Fruit fly (Drosophila melanogaster) whole organism, embryonic: Measurements from ENCODE around the gene CG3651.

Experiments used
- Bdp1 ChIP-seq: fragments of 200-800 bp; sonication (Bioruptor generic); optimal IDR thresholded peaks from 3 replicates; lab custom pipeline; 2016; ENCODE audit warnings: missing biosample characterization, missing genetic modification characterization
- Bgb ChIP-seq: fragments of 200-800 bp; sonication (Bioruptor generic); IDR thresholded peaks from 2 replicates; pipeline ENCODE4 v1.3.6; 2022; ENCODE audit warnings: missing biosample characterization, missing genetic modification characterization; ENCODE audit not compliant: partially characterized antibody
- BtbVII ChIP-seq: fragments of 200-800 bp; sonication (Bioruptor generic); optimal IDR thresholded peaks from 3 replicates; lab custom pipeline; 2017; ENCODE audit warnings: missing biosample characterization, mild to moderate bottlenecking, missing genetic modification characterization
- CG10543 ChIP-seq: fragments of 200-800 bp; sonication (Bioruptor generic); optimal IDR thresholded peaks from 3 replicates; lab custom pipeline; 2017; ENCODE audit warnings: missing biosample characterization, mild to moderate bottlenecking, missing genetic modification characterization, moderate library complexity
- CG12104 ChIP-seq: fragments of 200-800 bp; sonication (Bioruptor generic); optimal IDR thresholded peaks from 3 replicates; lab custom pipeline; 2016; ENCODE audit warnings: missing biosample characterization, missing genetic modification characterization
- CG12659 ChIP-seq: fragments of 200-800 bp; sonication (Bioruptor generic); optimal IDR thresholded peaks from 3 replicates; lab custom pipeline; 2017; ENCODE audit warnings: mild to moderate bottlenecking, missing biosample characterization, missing genetic modification reagents, missing genetic modification characterization
- CG12769 ChIP-seq: fragments of 200-800 bp; sonication (Bioruptor generic); optimal IDR thresholded peaks from 2 replicates; lab custom pipeline; 2019; ENCODE audit warnings: missing biosample characterization, mild to moderate bottlenecking, missing genetic modification characterization, moderate library complexity
- CG14860 ChIP-seq: fragments of 200-800 bp; sonication (Bioruptor generic); IDR thresholded peaks from 3 replicates; pipeline ENCODE4 v1.3.6; 2022; ENCODE audit warnings: missing biosample characterization, missing genetic modification characterization; ENCODE audit not compliant: partially characterized antibody
- CG1529 ChIP-seq: fragments of 200-800 bp; sonication (Bioruptor generic); optimal IDR thresholded peaks from 3 replicates; lab custom pipeline; 2018; ENCODE audit warnings: missing biosample characterization, missing genetic modification characterization
- CG16813 ChIP-seq: fragments of 200-800 bp; sonication (Bioruptor generic); IDR thresholded peaks from 3 replicates; pipeline ENCODE4 v1.3.6; 2022; ENCODE audit warnings: missing biosample characterization, missing genetic modification characterization; ENCODE audit not compliant: partially characterized antibody
- CG17359 ChIP-seq: fragments of 200-800 bp; sonication (Bioruptor generic); optimal IDR thresholded peaks from 3 replicates; lab custom pipeline; 2018; ENCODE audit warnings: missing biosample characterization, mild to moderate bottlenecking, missing genetic modification characterization, moderate library complexity
- CG2889 ChIP-seq: fragments of 200-800 bp; sonication (Bioruptor generic); IDR thresholded peaks from 3 replicates; pipeline ENCODE4 v1.3.6; 2022; ENCODE audit warnings: missing biosample characterization, missing genetic modification characterization
- CG30403 ChIP-seq: fragments of 200-800 bp; sonication (Bioruptor generic); optimal IDR thresholded peaks from 3 replicates; lab custom pipeline; 2016; ENCODE audit warnings: missing biosample characterization, missing genetic modification characterization
- CG3281 ChIP-seq: fragments of 200-800 bp; sonication (Bioruptor generic); optimal IDR thresholded peaks from 3 replicates; lab custom pipeline; 2017; ENCODE audit warnings: missing biosample characterization, mild to moderate bottlenecking, missing genetic modification characterization
- CG3847 ChIP-seq: fragments of 200-800 bp; sonication (Bioruptor generic); IDR thresholded peaks from 2 replicates; pipeline ENCODE4 v1.3.6; 2022; ENCODE audit warnings: missing biosample characterization, missing genetic modification characterization
- CG6175 ChIP-seq: fragments of 200-800 bp; sonication (Bioruptor generic); IDR thresholded peaks from 3 replicates; pipeline ENCODE4 v1.3.6; 2022; ENCODE audit warnings: missing biosample characterization, missing genetic modification characterization
- CG6791 ChIP-seq: fragments of 200-800 bp; sonication (Bioruptor generic); IDR thresholded peaks from 3 replicates; pipeline ENCODE4 v1.3.6; 2022; ENCODE audit warnings: missing biosample characterization, missing genetic modification characterization; ENCODE audit not compliant: partially characterized antibody
- CG7963 ChIP-seq: fragments of 200-800 bp; sonication (Bioruptor generic); IDR thresholded peaks from 3 replicates; pipeline ENCODE4 v1.3.6; 2022; ENCODE audit warnings: missing biosample characterization, missing genetic modification characterization; ENCODE audit not compliant: partially characterized antibody
- D ChIP-seq, 2 experiments: fragments of 200-800 bp in 1 of 2; fragments of >200 bp in 1 of 2; sonication (Bioruptor generic) in 1 of 2; optimal IDR thresholded peaks; 2 replicates in 1 of 2; 3 replicates in 1 of 2; lab custom pipeline; 2017; ENCODE audit warnings: mild to moderate bottlenecking in 1 of 2, missing biosample characterization in 1 of 2, missing genetic modification characterization in 1 of 2, missing genetic modification reagents in 1 of 2
- Dll ChIP-seq: fragments of 200-800 bp; sonication (Bioruptor generic); IDR thresholded peaks from 4 replicates; pipeline ENCODE4 v1.3.6; 2022; ENCODE audit warnings: missing biosample characterization, missing genetic modification characterization; ENCODE audit not compliant: partially characterized antibody
- HLH4C ChIP-seq: fragments of 200-800 bp; sonication (Bioruptor generic); IDR thresholded peaks from 3 replicates; pipeline ENCODE4 v1.3.6; 2022; ENCODE audit warnings: missing biosample characterization, missing genetic modification characterization; ENCODE audit not compliant: partially characterized antibody
- Max ChIP-seq: fragments of 200-800 bp; sonication (Bioruptor generic); optimal IDR thresholded peaks from 2 replicates; lab custom pipeline; 2016; ENCODE audit warnings: missing biosample characterization, mild to moderate bottlenecking, missing genetic modification characterization
- Scr ChIP-seq: fragments of 200-800 bp; sonication (Bioruptor generic); IDR thresholded peaks from 2 replicates; pipeline ENCODE4 v1.3.6; 2022; ENCODE audit warnings: missing biosample characterization, missing genetic modification characterization; ENCODE audit not compliant: partially characterized antibody
- Sox102F ChIP-seq: fragments of 200-800 bp; sonication (Bioruptor generic); optimal IDR thresholded peaks from 2 replicates; lab custom pipeline; 2018; ENCODE audit warnings: missing biosample characterization, mild to moderate bottlenecking, missing genetic modification characterization, moderate library complexity
- ab ChIP-seq: fragments of 200-800 bp; sonication (Bioruptor generic); optimal IDR thresholded peaks from 2 replicates; lab custom pipeline; 2016; ENCODE audit warnings: missing biosample characterization, missing genetic modification characterization
- abd-A ChIP-seq: fragments of 200-800 bp; sonication (Bioruptor generic); optimal IDR thresholded peaks from 3 replicates; lab custom pipeline; 2019; ENCODE audit warnings: missing biosample characterization, mild to moderate bottlenecking, missing genetic modification characterization, moderate library complexity
- amos ChIP-seq: fragments of 200-800 bp; sonication (Bioruptor generic); IDR thresholded peaks from 2 replicates; pipeline ENCODE4 v1.3.6; 2022; ENCODE audit warnings: missing biosample characterization, missing genetic modification characterization; ENCODE audit not compliant: partially characterized antibody
- ara ChIP-seq: fragments of 200-800 bp; sonication (Bioruptor generic); IDR thresholded peaks from 2 replicates; pipeline ENCODE4 v1.3.6; 2022; ENCODE audit warnings: missing biosample characterization, missing genetic modification characterization
- chinmo ChIP-seq: fragments of 200-800 bp; sonication (Bioruptor generic); IDR thresholded peaks from 4 replicates; pipeline ENCODE4 v1.3.6; 2022; ENCODE audit warnings: missing biosample characterization, missing genetic modification characterization; ENCODE audit not compliant: partially characterized antibody
- croc ChIP-seq: fragments of 200-800 bp; sonication (Bioruptor generic); conservative IDR thresholded peaks from 3 replicates; pipeline ENCODE4 v1.3.6; 2022; ENCODE audit warnings: missing biosample characterization, missing genetic modification characterization
- ftz-f1 ChIP-seq: fragments of 200-800 bp; sonication (Bioruptor generic); optimal IDR thresholded peaks from 2 replicates; lab custom pipeline; 2016; ENCODE audit warnings: missing biosample characterization, missing genetic modification characterization
- grn ChIP-seq: fragments of 200-800 bp; sonication (Bioruptor generic); optimal IDR thresholded peaks from 3 replicates; lab custom pipeline; 2017; ENCODE audit warnings: missing biosample characterization, missing genetic modification characterization
- hb ChIP-seq: fragments of 200-800 bp; sonication (Bioruptor generic); IDR thresholded peaks from 3 replicates; pipeline ENCODE4 v1.3.6; 2022; ENCODE audit warnings: missing biosample characterization, missing genetic modification characterization; ENCODE audit not compliant: partially characterized antibody
- her ChIP-seq: fragments of 200-800 bp; sonication (Bioruptor generic); optimal IDR thresholded peaks from 2 replicates; lab custom pipeline; 2016; ENCODE audit warnings: missing biosample characterization, missing genetic modification characterization
- inv ChIP-seq: fragments of 200-800 bp; sonication (Bioruptor generic); IDR thresholded peaks from 2 replicates; pipeline ENCODE4 v1.3.6; 2022; ENCODE audit warnings: missing biosample characterization, missing genetic modification characterization; ENCODE audit not compliant: partially characterized antibody
- jing ChIP-seq: fragments of 200-800 bp; sonication (Bioruptor generic); optimal IDR thresholded peaks from 2 replicates; lab custom pipeline; 2018; ENCODE audit warnings: missing biosample characterization, mild to moderate bottlenecking, missing genetic modification characterization
- jumu ChIP-seq: fragments of 200-800 bp; sonication (Bioruptor generic); optimal IDR thresholded peaks from 3 replicates; lab custom pipeline; 2016; ENCODE audit warnings: missing biosample characterization, missing genetic modification characterization
- lmd ChIP-seq: fragments of 200-800 bp; sonication (Bioruptor generic); IDR thresholded peaks from 2 replicates; pipeline ENCODE4 v1.3.6; 2022; ENCODE audit warnings: missing biosample characterization, missing genetic modification characterization
- mld ChIP-seq: fragments of 200-800 bp; sonication (Bioruptor generic); IDR thresholded peaks from 3 replicates; pipeline ENCODE4 v1.3.6; 2022; ENCODE audit warnings: missing biosample characterization, missing genetic modification characterization; ENCODE audit not compliant: partially characterized antibody
- nerfin-2 ChIP-seq: fragments of 200-800 bp; sonication (Bioruptor generic); IDR thresholded peaks from 2 replicates; pipeline ENCODE4 v1.3.6; 2022; ENCODE audit warnings: missing biosample characterization, missing genetic modification characterization; ENCODE audit not compliant: partially characterized antibody
- trem ChIP-seq: fragments of 200-800 bp; optimal IDR thresholded peaks from 3 replicates; lab custom pipeline; 2019; ENCODE audit warnings: missing biosample characterization, mild to moderate bottlenecking, missing genetic modification characterization, moderate library complexity
- vfl ChIP-seq: fragments of 200-800 bp; sonication (Bioruptor generic); optimal IDR thresholded peaks from 2 replicates; lab custom pipeline; 2016; ENCODE audit warnings: missing biosample characterization, missing genetic modification characterization
- vnd ChIP-seq: fragments of 200-800 bp; sonication (Bioruptor generic); IDR thresholded peaks from 3 replicates; pipeline ENCODE4 v1.3.6; 2022; ENCODE audit warnings: missing biosample characterization, missing genetic modification characterization; ENCODE audit not compliant: partially characterized antibody
- zf30C ChIP-seq: fragments of 200-800 bp; sonication (Bioruptor generic); optimal IDR thresholded peaks from 3 replicates; lab custom pipeline; 2018; ENCODE audit warnings: missing biosample characterization, mild to moderate bottlenecking, missing genetic modification characterization
- zfh1 ChIP-seq: fragments of 200-800 bp; sonication (Bioruptor generic); IDR thresholded peaks from 3 replicates; pipeline ENCODE4 v1.3.6; 2022; ENCODE audit warnings: missing biosample characterization, missing genetic modification characterization

The CG3651 gene

DNA sequence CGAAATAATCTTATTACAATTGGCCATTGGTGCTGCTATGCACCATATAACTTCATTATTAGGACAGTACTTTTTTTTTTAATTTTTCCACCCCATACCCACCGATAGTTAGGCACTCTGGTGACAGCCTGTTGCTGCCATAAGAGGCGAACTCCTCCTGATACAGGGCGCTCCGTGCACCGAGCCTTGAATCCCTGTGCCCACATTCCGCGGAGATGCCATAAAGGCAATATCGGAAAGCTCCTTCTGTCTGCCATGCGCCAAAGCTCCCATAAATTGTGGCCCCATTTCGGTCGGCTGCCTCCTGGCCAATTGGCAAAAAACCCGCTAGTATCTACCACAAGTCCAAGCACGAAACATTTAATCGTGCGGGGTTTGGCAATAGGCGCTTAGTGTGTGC lies 32.1 kb downstream of the CG3651 start (continued):
- 0 out of 4 replicates have a peak, but pooled peaks have one; percentile 25 for TF ChIP-seq chinmo (GFP tag; lab: Robert Waterston, UW)

DNA sequence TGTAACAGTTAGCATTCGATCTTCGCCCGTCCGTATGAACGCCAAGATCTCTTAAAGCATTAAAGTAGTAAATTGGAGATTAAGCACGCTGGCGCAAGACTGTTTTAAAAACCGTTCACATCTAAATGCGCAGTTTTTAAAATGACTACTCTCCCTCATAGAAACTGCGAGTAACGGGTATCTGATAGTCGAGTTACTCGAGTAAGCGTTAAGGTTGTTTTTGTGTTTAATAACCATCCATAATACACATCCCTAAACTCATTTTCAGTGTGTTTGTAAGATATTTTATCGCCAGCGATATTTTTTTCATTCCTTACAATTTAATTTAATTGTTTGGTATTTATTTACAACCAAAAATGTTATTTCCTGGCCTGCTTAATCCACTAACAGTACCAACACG lies 38.7 kb downstream of the CG3651 start:
- peak; percentile 46; the same call in 1 of the 2 replicates for TF ChIP-seq Scr
- TF ChIP-seq CG17359, result no peak
- peak; percentile 56; the same call in 2 of the 3 replicates for TF ChIP-seq CG6791
- TF ChIP-seq CG12659 (GFP tag; lab: Kevin White, UChicago), result no peak
- TF ChIP-seq trem (tag; lab: Kevin White, UChicago), result no peak
- no peak for TF ChIP-seq Max (GFP tag; lab: Kevin White, UChicago)
- TF ChIP-seq ab (GFP tag; lab: Kevin White, UChicago), result no peak
- peak; percentile 58; the same call in 2 of the 3 replicates for TF ChIP-seq CG14860 (GFP tag; lab: Robert Waterston, UW)
- TF ChIP-seq amos, result 0 out of 2 replicates have a peak, but pooled peaks have one; percentile 21
- no peak for TF ChIP-seq ara (GFP tag; lab: Robert Waterston, UW)
- peak; percentile 43; the same call in 1 of the 3 replicates for TF ChIP-seq vnd (GFP tag; lab: Robert Waterston, UW)
- peak; percentile 57; the same call in 1 of the 3 replicates for TF ChIP-seq hb (GFP tag; lab: Robert Waterston, UW)
- peak; percentile 80 for TF ChIP-seq nerfin-2 (GFP tag; lab: Robert Waterston, UW)
- TF ChIP-seq inv (GFP tag; lab: Robert Waterston, UW), result peak; percentile 37; the same call in 1 of the 2 replicates
- no peak for TF ChIP-seq ftz-f1 (GFP tag; lab: Kevin White, UChicago)
- TF ChIP-seq Bgb (GFP tag; lab: Robert Waterston, UW), result 0 out of 2 replicates have a peak, but pooled peaks have one; percentile 36
- peak; percentile 74 for TF ChIP-seq CG16813
- TF ChIP-seq CG7963 (GFP tag; lab: Robert Waterston, UW), result peak; percentile 62; the same call in 1 of the 3 replicates
- no peak for TF ChIP-seq Sox102F (GFP tag; lab: Kevin White, UChicago)
- peak; percentile 54; the same call in 1 of the 3 replicates for TF ChIP-seq mld (GFP tag; lab: Robert Waterston, UW)
- TF ChIP-seq Bdp1 (GFP tag; lab: Kevin White, UChicago), result no peak
- peak; percentile 50; the same call in 2 of the 3 replicates for TF ChIP-seq HLH4C
- no peak for TF ChIP-seq BtbVII
- TF ChIP-seq Dll (GFP tag; lab: Robert Waterston, UW), result 0 out of 4 replicates have a peak, but pooled peaks have one; percentile 22
- TF ChIP-seq her, result no peak

DNA sequence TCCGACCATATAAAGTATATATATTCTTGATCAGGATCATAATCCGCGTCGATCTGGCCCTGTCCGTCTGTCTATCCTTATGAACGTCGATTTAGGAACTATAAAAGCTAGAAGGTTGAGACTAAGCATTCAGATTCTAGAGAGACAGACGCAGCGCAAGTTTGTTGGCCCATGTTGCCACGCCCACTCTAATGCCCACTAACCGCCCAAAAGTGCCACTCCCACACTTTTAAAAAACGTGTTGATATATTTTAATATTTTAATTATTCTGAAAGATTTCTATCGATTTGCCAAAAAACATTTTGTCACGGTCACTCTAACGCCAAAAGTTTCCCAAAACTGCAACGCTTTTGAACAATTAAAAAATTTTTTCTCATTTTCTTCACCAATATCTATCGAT lies 42.2 kb downstream of the CG3651 start:
- TF ChIP-seq CG1529 (GFP tag; lab: Kevin White, UChicago) (no peak), CG12769 (tag; lab: Kevin White, UChicago) (no peak), grn (GFP tag; lab: Kevin White, UChicago) (no peak), vfl (no peak), jumu (GFP tag; lab: Kevin White, UChicago) (no peak), zf30C (no peak)
- TF ChIP-seq, all 482 proteins: peak for 0

DNA sequence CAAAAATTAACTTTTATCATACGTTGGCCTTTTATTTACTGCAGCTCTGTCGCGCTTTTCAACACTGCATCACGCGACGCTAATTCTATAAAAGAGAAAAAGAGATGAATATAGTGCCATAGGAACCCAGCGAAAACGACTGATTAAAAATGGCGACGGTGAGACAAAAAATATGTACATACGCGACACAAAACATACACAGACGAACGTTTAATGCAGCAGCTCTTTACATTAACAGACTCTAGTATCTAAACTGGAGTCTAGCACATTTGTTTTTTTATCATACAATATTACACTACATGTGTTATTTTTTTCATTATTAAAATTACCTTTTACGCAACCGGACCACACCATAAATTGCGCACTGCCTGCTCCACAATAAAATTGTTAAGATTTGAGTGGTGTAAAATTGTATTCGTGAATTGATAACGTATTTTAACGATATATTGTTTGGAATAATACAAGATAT lies 47.5 kb downstream of the CG3651 start:
- TF ChIP-seq D (optimal IDR thresholded peaks at IDR 0.05; lab: Kevin White, UChicago) (no peak), D (GFP tag; optimal IDR thresholded peaks at IDR 0.05; lab: Kevin White, UChicago) (no peak), CG3847 (GFP tag; lab: Robert Waterston, UW) (peak; percentile 58), CG30403 (GFP tag; lab: Kevin White, UChicago) (peak; percentile 4), croc (GFP tag; lab: Robert Waterston, UW) (no peak), CG10543 (GFP tag; lab: Kevin White, UChicago) (no peak), lmd (no peak), CG6175 (GFP tag; lab: Robert Waterston, UW) (no peak), CG2889 (GFP tag; lab: Robert Waterston, UW) (no peak), jing (GFP tag; lab: Kevin White, UChicago) (no peak), CG3281 (peak; percentile 6), abd-A (tag; lab: Kevin White, UChicago) (no peak), zfh1 (peak; percentile 57; the same call in 1 of the 3 replicates), CG12104 (GFP tag; lab: Kevin White, UChicago) (no peak)
